Fruit fly (Drosophila melanogaster) whole organism, embryonic: Measurements from ENCODE around the gene Tob.

ENCODE experiments used
- Antp ChIP-seq: fragments of 200-800 bp; sonication (Bioruptor generic); optimal IDR thresholded peaks from 3 replicates; lab custom pipeline; 2016; ENCODE audit warnings: missing biosample characterization, missing genetic modification characterization
- Atf-2 ChIP-seq: fragments of 200-800 bp; sonication (Bioruptor generic); optimal IDR thresholded peaks from 2 replicates; lab custom pipeline; 2016; ENCODE audit warnings: missing biosample characterization, missing genetic modification characterization
- Blimp-1 ChIP-seq: fragments of 200-800 bp; sonication (Bioruptor generic); optimal IDR thresholded peaks from 3 replicates; lab custom pipeline; 2018; ENCODE audit warnings: missing biosample characterization, missing genetic modification characterization, mild to moderate bottlenecking, moderate library complexity, missing genetic modification reagents
- CG11085 ChIP-seq: fragments of 200-800 bp; sonication (Bioruptor generic); IDR thresholded peaks from 2 replicates; pipeline ENCODE4 v1.3.6; 2022; ENCODE audit warnings: missing biosample characterization, missing genetic modification characterization
- CG11247 ChIP-seq: fragments of 200-800 bp; sonication (Bioruptor generic); IDR thresholded peaks from 2 replicates; pipeline ENCODE4 v1.3.6; 2022; ENCODE audit warnings: missing biosample characterization, missing genetic modification characterization
- CG12391 ChIP-seq: fragments of 200-800 bp; sonication (Bioruptor generic); optimal IDR thresholded peaks from 3 replicates; lab custom pipeline; 2018; ENCODE audit warnings: missing biosample characterization, mild to moderate bottlenecking, missing genetic modification characterization, moderate library complexity
- CG13624 ChIP-seq: fragments of 200-800 bp; sonication (Bioruptor generic); optimal IDR thresholded peaks from 2 replicates; lab custom pipeline; 2016; ENCODE audit warnings: missing biosample characterization, missing genetic modification characterization
- CG1529 ChIP-seq: fragments of 200-800 bp; sonication (Bioruptor generic); optimal IDR thresholded peaks from 3 replicates; lab custom pipeline; 2018; ENCODE audit warnings: missing biosample characterization, missing genetic modification characterization
- CG17361 ChIP-seq: fragments of 200-800 bp; sonication (Bioruptor generic); IDR thresholded peaks from 3 replicates; pipeline ENCODE4 v1.3.6; 2022; ENCODE audit warnings: missing biosample characterization, missing genetic modification characterization
- CG17385 ChIP-seq: fragments of 200-800 bp; sonication (Bioruptor generic); optimal IDR thresholded peaks from 3 replicates; lab custom pipeline; 2018; ENCODE audit warnings: missing biosample characterization, mild to moderate bottlenecking, missing genetic modification characterization
- CG18476 ChIP-seq: fragments of 200-800 bp; sonication (Bioruptor generic); optimal IDR thresholded peaks from 2 replicates; lab custom pipeline; 2016; ENCODE audit warnings: missing biosample characterization, mild to moderate bottlenecking, missing genetic modification characterization
- CG2199 ChIP-seq: fragments of 200-800 bp; sonication (Bioruptor generic); IDR thresholded peaks from 3 replicates; pipeline ENCODE4 v1.3.6; 2022; ENCODE audit warnings: missing biosample characterization, missing genetic modification characterization
- CG34376 ChIP-seq: fragments of 200-800 bp; sonication (Bioruptor generic); optimal IDR thresholded peaks from 2 replicates; lab custom pipeline; 2018; ENCODE audit warnings: missing biosample characterization, mild to moderate bottlenecking, missing genetic modification characterization
- CG8089 ChIP-seq: fragments of 200-800 bp; sonication (Bioruptor generic); optimal IDR thresholded peaks from 3 replicates; lab custom pipeline; 2016; ENCODE audit warnings: missing biosample characterization, missing genetic modification characterization
- Dbx ChIP-seq: fragments of 200-800 bp; sonication (Bioruptor generic); IDR thresholded peaks from 3 replicates; pipeline ENCODE4 v1.3.6; 2022; ENCODE audit warnings: missing biosample characterization, missing genetic modification characterization
- Deaf1 ChIP-seq: fragments of 200-800 bp; optimal IDR thresholded peaks from 3 replicates; lab custom pipeline; 2019; ENCODE audit warnings: missing biosample characterization, mild to moderate bottlenecking, missing genetic modification characterization, moderate library complexity
- Drgx ChIP-seq: fragments of 200-800 bp; sonication (Bioruptor generic); IDR thresholded peaks from 2 replicates; pipeline ENCODE4 v1.3.6; 2022; ENCODE audit warnings: missing biosample characterization, missing genetic modification characterization
- Ets65A ChIP-seq: fragments of 200-800 bp; sonication (Bioruptor generic); peaks from one replicate; lab custom pipeline; 2016; ENCODE audit warnings: missing biosample characterization, missing genetic modification characterization
- HmgZ ChIP-seq: fragments of 200-800 bp; sonication (Bioruptor generic); optimal IDR thresholded peaks from 2 replicates; lab custom pipeline; 2018; ENCODE audit warnings: missing biosample characterization, mild to moderate bottlenecking, missing genetic modification characterization
- Hmx ChIP-seq: fragments of 200-800 bp; sonication (Bioruptor generic); optimal IDR thresholded peaks from 2 replicates; lab custom pipeline; 2016; ENCODE audit warnings: missing biosample characterization, missing genetic modification characterization
- Hr78 ChIP-seq, 2 experiments: fragments of 200-800 bp in 1 of 2; fragments of >200 bp in 1 of 2; sonication (Bioruptor generic) in 1 of 2; optimal IDR thresholded peaks; 2 replicates each; lab custom pipeline; 2017 to 2019; ENCODE audit warnings: missing biosample characterization in 2 of 2, missing genetic modification characterization in 2 of 2, mild to moderate bottlenecking in 1 of 2, moderate library complexity in 1 of 2
- Mad ChIP-seq: fragments of 200-800 bp; sonication (Bioruptor generic); optimal IDR thresholded peaks from 2 replicates; lab custom pipeline; 2016; ENCODE audit warnings: missing biosample characterization, missing genetic modification characterization
- Max ChIP-seq: fragments of 200-800 bp; sonication (Bioruptor generic); optimal IDR thresholded peaks from 2 replicates; lab custom pipeline; 2016; ENCODE audit warnings: missing biosample characterization, mild to moderate bottlenecking, missing genetic modification characterization
- Myb ChIP-seq: fragments of 200-800 bp; sonication (Bioruptor generic); optimal IDR thresholded peaks from 2 replicates; lab custom pipeline; 2016; ENCODE audit warnings: missing biosample characterization, missing genetic modification characterization
- Oaz ChIP-seq: fragments of 200-800 bp; sonication (Bioruptor generic); IDR thresholded peaks from 2 replicates; pipeline ENCODE4 v1.3.6; 2022; ENCODE audit warnings: missing biosample characterization, missing genetic modification characterization
- PHDP ChIP-seq: fragments of 200-800 bp; sonication (Bioruptor generic); optimal IDR thresholded peaks from 3 replicates; lab custom pipeline; 2018; ENCODE audit warnings: missing biosample characterization, mild to moderate bottlenecking, missing genetic modification characterization, moderate library complexity
- Rfx ChIP-seq: fragments of 200-800 bp; sonication (Bioruptor generic); IDR thresholded peaks from 2 replicates; pipeline ENCODE4 v1.3.6; 2022; ENCODE audit warnings: missing biosample characterization, missing genetic modification characterization
- Stat92E ChIP-seq, 3 experiments: fragments of >200 bp in 2 of 3; fragments of 200-800 bp in 1 of 3; sonication (Bioruptor generic) in 1 of 3; optimal IDR thresholded peaks; 2 replicates each; lab custom pipeline; 2017 to 2019; ENCODE audit warnings: missing biosample characterization in 3 of 3, missing genetic modification characterization in 3 of 3, mild to moderate bottlenecking in 1 of 3, moderate library complexity in 1 of 3
- YL-1 ChIP-seq: fragments of 200-800 bp; sonication (Bioruptor generic); optimal IDR thresholded peaks from 3 replicates; lab custom pipeline; 2017; ENCODE audit warnings: missing biosample characterization, mild to moderate bottlenecking, missing genetic modification characterization
- ab ChIP-seq: fragments of 200-800 bp; sonication (Bioruptor generic); optimal IDR thresholded peaks from 2 replicates; lab custom pipeline; 2016; ENCODE audit warnings: missing biosample characterization, missing genetic modification characterization
- bcd ChIP-seq: fragments of 200-800 bp; sonication (Bioruptor generic); optimal IDR thresholded peaks from 2 replicates; lab custom pipeline; 2017; ENCODE audit warnings: missing biosample characterization, mild to moderate bottlenecking, missing genetic modification characterization
- btn ChIP-seq: fragments of 200-800 bp; sonication (Bioruptor generic); optimal IDR thresholded peaks from 2 replicates; lab custom pipeline; 2016; ENCODE audit warnings: missing biosample characterization, missing genetic modification characterization
- cad ChIP-seq: fragments of >200 bp; optimal IDR thresholded peaks from 2 replicates; lab custom pipeline; 2017; ENCODE audit warnings: missing biosample characterization, missing genetic modification characterization
- cas ChIP-seq: fragments of 200-800 bp; sonication (Bioruptor generic); IDR thresholded peaks from 2 replicates; pipeline ENCODE4 v1.3.6; 2022; ENCODE audit warnings: missing biosample characterization, missing genetic modification characterization
- dati ChIP-seq: fragments of 200-800 bp; sonication (Bioruptor generic); IDR thresholded peaks from 2 replicates; pipeline ENCODE4 v1.3.6; 2022; ENCODE audit warnings: missing biosample characterization, missing genetic modification characterization
- dm ChIP-seq: fragments of 200-800 bp; sonication (Bioruptor generic); optimal IDR thresholded peaks from 3 replicates; lab custom pipeline; 2016; ENCODE audit warnings: missing biosample characterization, missing genetic modification characterization
- exex ChIP-seq: fragments of 200-800 bp; sonication (Bioruptor generic); optimal IDR thresholded peaks from 4 replicates; lab custom pipeline; 2018; ENCODE audit warnings: missing biosample characterization, mild to moderate bottlenecking, missing genetic modification characterization, moderate library complexity
- gce ChIP-seq: fragments of 200-800 bp; sonication (Bioruptor generic); IDR thresholded peaks from 3 replicates; pipeline ENCODE4 v1.3.6; 2022; ENCODE audit warnings: missing biosample characterization, missing genetic modification characterization
- gsb ChIP-seq: fragments of 200-800 bp; sonication (Bioruptor generic); IDR thresholded peaks from 2 replicates; pipeline ENCODE4 v1.3.6; 2022; ENCODE audit warnings: missing biosample characterization, missing genetic modification characterization
- h ChIP-seq: fragments of >200 bp; optimal IDR thresholded peaks from 2 replicates; lab custom pipeline; 2017
- hkb ChIP-seq, 2 experiments: fragments of 200-800 bp in 1 of 2; fragments of >200 bp in 1 of 2; sonication (Bioruptor generic) in 1 of 2; IDR thresholded peaks in 1 of 2; optimal IDR thresholded peaks in 1 of 2; 2 replicates each; pipeline versions ENCODE4 v1.3.6 to Lab custom; 2017 to 2022; ENCODE audit warnings: missing biosample characterization in 1 of 2, missing genetic modification characterization in 1 of 2
- klu ChIP-seq: fragments of 200-800 bp; sonication (Bioruptor generic); IDR thresholded peaks from 2 replicates; pipeline ENCODE4 v1.3.6; 2022; ENCODE audit warnings: missing biosample characterization, missing genetic modification characterization
- lmd ChIP-seq: fragments of 200-800 bp; sonication (Bioruptor generic); IDR thresholded peaks from 2 replicates; pipeline ENCODE4 v1.3.6; 2022; ENCODE audit warnings: missing biosample characterization, missing genetic modification characterization
- mirr ChIP-seq: fragments of 200-800 bp; sonication (Bioruptor generic); optimal IDR thresholded peaks from 3 replicates; lab custom pipeline; 2018; ENCODE audit warnings: missing biosample characterization, mild to moderate bottlenecking, missing genetic modification characterization
- nerfin-2 ChIP-seq: fragments of 200-800 bp; sonication (Bioruptor generic); IDR thresholded peaks from 2 replicates; pipeline ENCODE4 v1.3.6; 2022; ENCODE audit warnings: missing biosample characterization, missing genetic modification characterization; ENCODE audit not compliant: partially characterized antibody
- pzg ChIP-seq: fragments of 200-800 bp; sonication (Bioruptor generic); optimal IDR thresholded peaks from 3 replicates; lab custom pipeline; 2018; ENCODE audit warnings: missing biosample characterization, mild to moderate bottlenecking, missing genetic modification characterization, moderate library complexity
- repo ChIP-seq: fragments of 200-800 bp; sonication (Bioruptor generic); optimal IDR thresholded peaks from 2 replicates; lab custom pipeline; 2016; ENCODE audit warnings: missing biosample characterization, missing genetic modification characterization
- rib ChIP-seq: fragments of 200-800 bp; sonication (Bioruptor generic); IDR thresholded peaks from 2 replicates; pipeline ENCODE4 v1.3.6; 2022; ENCODE audit warnings: missing biosample characterization, missing genetic modification characterization
- ro ChIP-seq: fragments of 200-800 bp; sonication (Bioruptor generic); IDR thresholded peaks from 2 replicates; pipeline ENCODE4 v1.3.6; 2022; ENCODE audit warnings: missing biosample characterization, missing genetic modification characterization
- slp2 ChIP-seq: fragments of 200-800 bp; sonication (Bioruptor generic); optimal IDR thresholded peaks from 2 replicates; lab custom pipeline; 2016; ENCODE audit warnings: missing biosample characterization, missing genetic modification characterization
- sug ChIP-seq: fragments of 200-800 bp; optimal IDR thresholded peaks from 2 replicates; lab custom pipeline; 2019; ENCODE audit warnings: missing biosample characterization, mild to moderate bottlenecking, missing genetic modification characterization, moderate library complexity
- tap ChIP-seq: fragments of 200-800 bp; optimal IDR thresholded peaks from 3 replicates; lab custom pipeline; 2019; ENCODE audit warnings: missing biosample characterization, mild to moderate bottlenecking, missing genetic modification characterization, moderate library complexity
- zfh1 ChIP-seq: fragments of 200-800 bp; sonication (Bioruptor generic); IDR thresholded peaks from 3 replicates; pipeline ENCODE4 v1.3.6; 2022; ENCODE audit warnings: missing biosample characterization, missing genetic modification characterization

Tob gene

dm6 chrX:16140603-16141002 lies 49.3 kb upstream of the Tob start (continued):
- TF ChIP-seq klu (GFP tag; lab: Robert Waterston, UW), result no peak
- peak in 1 of 3 experiments; percentile 44 for TF ChIP-seq Stat92E (GFP tag; optimal IDR thresholded peaks at IDR 0.05; lab: Kevin White, UChicago)
- no peak for TF ChIP-seq rib (GFP tag; lab: Robert Waterston, UW)
- no peak for TF ChIP-seq h (lab: Kevin White, UChicago)
- no peak for TF ChIP-seq ab
- peak; percentile 76 for TF ChIP-seq PHDP (tag; lab: Kevin White, UChicago)
- TF ChIP-seq CG34376 (GFP tag; lab: Kevin White, UChicago), result no peak
- peak; percentile 5 for TF ChIP-seq YL-1 (GFP tag; lab: Kevin White, UChicago)
- no peak for TF ChIP-seq gsb (GFP tag; lab: Robert Waterston, UW)
- peak in 1 of 2 experiments; percentile 62 for TF ChIP-seq Hr78 (GFP tag; optimal IDR thresholded peaks at IDR 0.05; lab: Kevin White, UChicago)
- TF ChIP-seq CG17361, result peak; percentile 94
- TF ChIP-seq Rfx (GFP tag; lab: Robert Waterston, UW), result 0 out of 2 replicates have a peak, but pooled peaks have one; percentile 16
- TF ChIP-seq Oaz (GFP tag; lab: Robert Waterston, UW), result no peak
- TF ChIP-seq Max (GFP tag; lab: Kevin White, UChicago), result peak; percentile 10
- no peak for TF ChIP-seq btn (GFP tag; lab: Kevin White, UChicago)
- TF ChIP-seq Dbx, result no peak
- no peak for TF ChIP-seq mirr
- no peak for TF ChIP-seq CG2199 (GFP tag; lab: Robert Waterston, UW)
- TF ChIP-seq nerfin-2 (GFP tag; lab: Robert Waterston, UW), result no peak
- TF ChIP-seq tap (tag; lab: Kevin White, UChicago), result peak; percentile 27
- no peak for TF ChIP-seq pzg (GFP tag; lab: Kevin White, UChicago)
- no peak for TF ChIP-seq Drgx (GFP tag; lab: Robert Waterston, UW)
- TF ChIP-seq bcd, result peak; percentile 76
- no peak for TF ChIP-seq ro (GFP tag; lab: Robert Waterston, UW)
- TF ChIP-seq slp2 (GFP tag; lab: Kevin White, UChicago), result peak; percentile 18
- TF ChIP-seq CG11247 (GFP tag; lab: Robert Waterston, UW), result no peak
- peak; percentile 85 for TF ChIP-seq Ets65A (GFP tag; lab: Kevin White, UChicago)
- TF ChIP-seq lmd (GFP tag; lab: Robert Waterston, UW), result peak; percentile 60
- no peak for TF ChIP-seq Hmx (GFP tag; lab: Kevin White, UChicago)
- no peak for TF ChIP-seq Mad (GFP tag; lab: Kevin White, UChicago)
- TF ChIP-seq cas (GFP tag; lab: Robert Waterston, UW), result no peak
- TF ChIP-seq CG17385 (GFP tag; lab: Kevin White, UChicago), result peak; percentile 69
- TF ChIP-seq Blimp-1 (GFP tag; lab: Kevin White, UChicago), result peak; percentile 66
- TF ChIP-seq HmgZ (tag; lab: Kevin White, UChicago), result no peak
- peak; percentile 2 for TF ChIP-seq Atf-2 (GFP tag; lab: Kevin White, UChicago)
- TF ChIP-seq gce (GFP tag; lab: Robert Waterston, UW), result no peak
- TF ChIP-seq CG12391 (tag; lab: Kevin White, UChicago), result peak; percentile 74
- no peak for TF ChIP-seq dm (GFP tag; lab: Kevin White, UChicago)
- TF ChIP-seq CG13624 (GFP tag; lab: Kevin White, UChicago), result peak; percentile 5
- TF ChIP-seq Deaf1 (tag; lab: Kevin White, UChicago), result peak; percentile 43
- no peak for TF ChIP-seq exex (tag; lab: Kevin White, UChicago)
- no peak for TF ChIP-seq repo (GFP tag; lab: Kevin White, UChicago)
- TF ChIP-seq dati, result no peak
- TF ChIP-seq Antp (GFP tag; lab: Kevin White, UChicago), result no peak
- TF ChIP-seq Myb, result no peak
- no peak for TF ChIP-seq hkb (optimal IDR thresholded peaks at IDR 0.05; lab: Kevin White, UChicago)
- peak; percentile 54 for TF ChIP-seq hkb (GFP tag; IDR thresholded peaks at IDR 0.05; lab: Robert Waterston, UW)
- peak; percentile 72 for TF ChIP-seq CG1529 (GFP tag; lab: Kevin White, UChicago)
- TF ChIP-seq CG8089 (GFP tag; lab: Kevin White, UChicago), result no peak
- TF ChIP-seq CG11085 (GFP tag; lab: Robert Waterston, UW), result no peak
- no peak for TF ChIP-seq cad
- TF ChIP-seq zfh1 (GFP tag; lab: Robert Waterston, UW), result no peak
- peak; percentile 39 for TF ChIP-seq CG18476
- peak; percentile 33 for TF ChIP-seq sug (tag; lab: Kevin White, UChicago)
